Fruit fly (Drosophila melanogaster) whole organism, embryonic: ENCODE data around the gene CG32079.

Experiments
- ATbp ChIP-seq: fragments of 200-800 bp; sonication (Bioruptor generic); optimal IDR thresholded peaks from 2 replicates; lab custom pipeline; 2017; ENCODE audit warnings: missing biosample characterization, mild to moderate bottlenecking, missing genetic modification characterization, missing genetic modification reagents
- Aef1 ChIP-seq: fragments of 200-800 bp; sonication (Bioruptor generic); IDR thresholded peaks from 3 replicates; pipeline ENCODE4 v1.3.6; 2022; ENCODE audit warnings: missing biosample characterization, missing genetic modification characterization
- Blimp-1 ChIP-seq: fragments of 200-800 bp; sonication (Bioruptor generic); optimal IDR thresholded peaks from 3 replicates; lab custom pipeline; 2018; ENCODE audit warnings: missing biosample characterization, missing genetic modification characterization, mild to moderate bottlenecking, moderate library complexity, missing genetic modification reagents
- CG11504 ChIP-seq: fragments of 200-800 bp; sonication (Bioruptor generic); optimal IDR thresholded peaks from 3 replicates; lab custom pipeline; 2019; ENCODE audit warnings: missing biosample characterization, mild to moderate bottlenecking, missing genetic modification characterization, moderate library complexity
- CG13296 ChIP-seq: fragments of 200-800 bp; sonication (Bioruptor generic); optimal IDR thresholded peaks from 3 replicates; lab custom pipeline; 2018; ENCODE audit warnings: missing biosample characterization, mild to moderate bottlenecking, missing genetic modification characterization
- CG13894 ChIP-seq: fragments of 200-800 bp; sonication (Bioruptor generic); optimal IDR thresholded peaks from 3 replicates; lab custom pipeline; 2018; ENCODE audit warnings: missing biosample characterization, mild to moderate bottlenecking, missing genetic modification characterization, moderate library complexity
- CG15479 ChIP-seq: fragments of 200-800 bp; sonication (Bioruptor generic); optimal IDR thresholded peaks from 3 replicates; lab custom pipeline; 2019; ENCODE audit warnings: missing biosample characterization, mild to moderate bottlenecking, missing genetic modification characterization, moderate library complexity
- CG16779 ChIP-seq: fragments of 200-800 bp; sonication (Bioruptor generic); IDR thresholded peaks from 2 replicates; pipeline ENCODE4 v1.3.6; 2022; ENCODE audit warnings: missing biosample characterization, missing genetic modification characterization
- CG17829 ChIP-seq: fragments of 200-800 bp; optimal IDR thresholded peaks from 2 replicates; lab custom pipeline; 2019; ENCODE audit warnings: missing biosample characterization, mild to moderate bottlenecking, missing genetic modification characterization, moderate library complexity
- CG1832 ChIP-seq: fragments of 200-800 bp; sonication (Bioruptor generic); optimal IDR thresholded peaks from 2 replicates; lab custom pipeline; 2017; ENCODE audit warnings: missing biosample characterization, mild to moderate bottlenecking, missing genetic modification characterization, inconsistent platforms
- CG4360 ChIP-seq: fragments of 200-800 bp; sonication (Bioruptor generic); IDR thresholded peaks from 2 replicates; pipeline ENCODE4 v1.3.6; 2022; ENCODE audit warnings: missing biosample characterization, missing genetic modification characterization
- CG6175 ChIP-seq: fragments of 200-800 bp; sonication (Bioruptor generic); IDR thresholded peaks from 3 replicates; pipeline ENCODE4 v1.3.6; 2022; ENCODE audit warnings: missing biosample characterization, missing genetic modification characterization
- CG8765 ChIP-seq: fragments of 200-800 bp; sonication (Bioruptor generic); IDR thresholded peaks from 2 replicates; pipeline ENCODE4 v1.3.6; 2022; ENCODE audit warnings: missing biosample characterization, missing genetic modification characterization
- CG8924 ChIP-seq: fragments of 200-800 bp; optimal IDR thresholded peaks from 3 replicates; lab custom pipeline; 2019; ENCODE audit warnings: missing biosample characterization, mild to moderate bottlenecking, missing genetic modification characterization, moderate library complexity
- Drgx ChIP-seq: fragments of 200-800 bp; sonication (Bioruptor generic); IDR thresholded peaks from 2 replicates; pipeline ENCODE4 v1.3.6; 2022; ENCODE audit warnings: missing biosample characterization, missing genetic modification characterization
- E2f1 ChIP-seq: fragments of 200-800 bp; sonication (Bioruptor generic); IDR thresholded peaks from 2 replicates; pipeline ENCODE4 v1.3.6; 2022; ENCODE audit warnings: missing biosample characterization, missing genetic modification characterization
- E2f2 ChIP-seq: fragments of 200-800 bp; sonication (Bioruptor generic); IDR thresholded peaks from 2 replicates; pipeline ENCODE4 v1.3.6; 2022; ENCODE audit warnings: missing biosample characterization, missing genetic modification characterization
- Eip74EF ChIP-seq, 2 experiments: fragments of 200-800 bp in 1 of 2; fragments of >200 bp in 1 of 2; sonication (Bioruptor generic) in 1 of 2; optimal IDR thresholded peaks; 2 replicates each; lab custom pipeline; 2017 to 2019; ENCODE audit warnings: missing biosample characterization in 2 of 2, missing genetic modification characterization in 2 of 2, mild to moderate bottlenecking in 1 of 2, moderate library complexity in 1 of 2
- Ets65A ChIP-seq: fragments of 200-800 bp; sonication (Bioruptor generic); peaks from one replicate; lab custom pipeline; 2016; ENCODE audit warnings: missing biosample characterization, missing genetic modification characterization
- HLH4C ChIP-seq: fragments of 200-800 bp; sonication (Bioruptor generic); IDR thresholded peaks from 3 replicates; pipeline ENCODE4 v1.3.6; 2022; ENCODE audit warnings: missing biosample characterization, missing genetic modification characterization; ENCODE audit not compliant: partially characterized antibody
- MBD-R2 ChIP-seq: fragments of 200-800 bp; sonication (Bioruptor generic); IDR thresholded peaks from 2 replicates; pipeline ENCODE4 v1.3.6; 2022; ENCODE audit warnings: missing biosample characterization, missing genetic modification characterization
- Med ChIP-seq: fragments of 200-800 bp; sonication (Bioruptor generic); peaks from one replicate; lab custom pipeline; 2016; ENCODE audit warnings: missing biosample characterization, missing genetic modification characterization, mild to moderate bottlenecking, inconsistent platforms, moderate library complexity
- NC2β ChIP-seq: fragments of 200-800 bp; sonication (Bioruptor generic); optimal IDR thresholded peaks from 2 replicates; lab custom pipeline; 2016; ENCODE audit warnings: missing biosample characterization, missing genetic modification characterization
- Rfx ChIP-seq: fragments of 200-800 bp; sonication (Bioruptor generic); IDR thresholded peaks from 2 replicates; pipeline ENCODE4 v1.3.6; 2022; ENCODE audit warnings: missing biosample characterization, missing genetic modification characterization
- Vsx1 ChIP-seq: fragments of 200-800 bp; sonication (Bioruptor generic); optimal IDR thresholded peaks from 2 replicates; lab custom pipeline; 2017; ENCODE audit warnings: missing biosample characterization, mild to moderate bottlenecking, missing genetic modification characterization, missing genetic modification reagents
- ac ChIP-seq: fragments of 200-800 bp; sonication (Bioruptor generic); optimal IDR thresholded peaks from 3 replicates; lab custom pipeline; 2017; ENCODE audit warnings: missing biosample characterization, mild to moderate bottlenecking, missing genetic modification characterization
- cato ChIP-seq: fragments of 200-800 bp; sonication (Bioruptor generic); optimal IDR thresholded peaks from 2 replicates; lab custom pipeline; 2016; ENCODE audit warnings: missing biosample characterization, missing genetic modification characterization, borderline replicate concordance
- cg ChIP-seq: fragments of 200-800 bp; sonication (Bioruptor generic); optimal IDR thresholded peaks from 3 replicates; lab custom pipeline; 2019; ENCODE audit warnings: missing biosample characterization, mild to moderate bottlenecking, missing genetic modification characterization, moderate library complexity
- chinmo ChIP-seq: fragments of 200-800 bp; sonication (Bioruptor generic); IDR thresholded peaks from 4 replicates; pipeline ENCODE4 v1.3.6; 2022; ENCODE audit warnings: missing biosample characterization, missing genetic modification characterization; ENCODE audit not compliant: partially characterized antibody
- cwo ChIP-seq: fragments of 200-800 bp; sonication (Bioruptor generic); optimal IDR thresholded peaks from 3 replicates; lab custom pipeline; 2017; ENCODE audit warnings: missing biosample characterization, missing genetic modification characterization, mild to moderate bottlenecking, moderate library complexity, missing genetic modification reagents
- ftz-f1 ChIP-seq: fragments of 200-800 bp; sonication (Bioruptor generic); optimal IDR thresholded peaks from 2 replicates; lab custom pipeline; 2016; ENCODE audit warnings: missing biosample characterization, missing genetic modification characterization
- hbn ChIP-seq: fragments of 200-800 bp; sonication (Bioruptor generic); IDR thresholded peaks from 2 replicates; pipeline ENCODE4 v1.3.6; 2022; ENCODE audit warnings: missing biosample characterization, missing genetic modification characterization; ENCODE audit not compliant: partially characterized antibody
- her ChIP-seq: fragments of 200-800 bp; sonication (Bioruptor generic); optimal IDR thresholded peaks from 2 replicates; lab custom pipeline; 2016; ENCODE audit warnings: missing biosample characterization, missing genetic modification characterization
- hkb ChIP-seq, 2 experiments: fragments of 200-800 bp in 1 of 2; fragments of >200 bp in 1 of 2; sonication (Bioruptor generic) in 1 of 2; IDR thresholded peaks in 1 of 2; optimal IDR thresholded peaks in 1 of 2; 2 replicates each; pipeline versions ENCODE4 v1.3.6 to Lab custom; 2017 to 2022; ENCODE audit warnings: missing biosample characterization in 1 of 2, missing genetic modification characterization in 1 of 2
- kay ChIP-seq: fragments of 200-800 bp; sonication (Bioruptor generic); optimal IDR thresholded peaks from 2 replicates; lab custom pipeline; 2016; ENCODE audit warnings: missing biosample characterization, missing genetic modification characterization
- kni ChIP-seq: fragments of 200-800 bp; sonication (Bioruptor generic); optimal IDR thresholded peaks from 3 replicates; lab custom pipeline; 2017; ENCODE audit warnings: mild to moderate bottlenecking, missing biosample characterization, missing genetic modification reagents, missing genetic modification characterization
- mld ChIP-seq: fragments of 200-800 bp; sonication (Bioruptor generic); IDR thresholded peaks from 3 replicates; pipeline ENCODE4 v1.3.6; 2022; ENCODE audit warnings: missing biosample characterization, missing genetic modification characterization; ENCODE audit not compliant: partially characterized antibody
- nau ChIP-seq: fragments of 200-800 bp; sonication (Bioruptor generic); optimal IDR thresholded peaks from 3 replicates; lab custom pipeline; 2017; ENCODE audit warnings: missing biosample characterization, mild to moderate bottlenecking, missing genetic modification characterization, missing genetic modification reagents
- nerfin-1 ChIP-seq: fragments of 200-800 bp; sonication (Bioruptor generic); optimal IDR thresholded peaks from 3 replicates; lab custom pipeline; 2019; ENCODE audit warnings: missing biosample characterization, mild to moderate bottlenecking, missing genetic modification characterization, moderate library complexity
- pros ChIP-seq: fragments of 200-800 bp; sonication (Bioruptor generic); optimal IDR thresholded peaks from 3 replicates; lab custom pipeline; 2019; ENCODE audit warnings: missing biosample characterization, mild to moderate bottlenecking, missing genetic modification characterization, moderate library complexity
- rib ChIP-seq: fragments of 200-800 bp; sonication (Bioruptor generic); IDR thresholded peaks from 2 replicates; pipeline ENCODE4 v1.3.6; 2022; ENCODE audit warnings: missing biosample characterization, missing genetic modification characterization
- scrt ChIP-seq: fragments of 200-800 bp; sonication (Bioruptor generic); optimal IDR thresholded peaks from 2 replicates; lab custom pipeline; 2018; ENCODE audit warnings: missing biosample characterization, mild to moderate bottlenecking, missing genetic modification characterization, moderate library complexity
- sob ChIP-seq: fragments of 200-800 bp; sonication (Bioruptor generic); IDR thresholded peaks from 2 replicates; pipeline ENCODE4 v1.3.6; 2022; ENCODE audit warnings: missing biosample characterization, missing genetic modification characterization
- stc ChIP-seq: fragments of 200-800 bp; sonication (Bioruptor generic); IDR thresholded peaks from 2 replicates; pipeline ENCODE4 v1.3.6; 2022; ENCODE audit warnings: missing biosample characterization, missing genetic modification characterization
- unc-4 ChIP-seq: fragments of 200-800 bp; sonication (Bioruptor generic); IDR thresholded peaks from 2 replicates; pipeline ENCODE4 v1.3.6; 2022; ENCODE audit warnings: missing biosample characterization, missing genetic modification characterization; ENCODE audit not compliant: partially characterized antibody
- vvl ChIP-seq: fragments of 200-800 bp; sonication (Bioruptor generic); IDR thresholded peaks from 2 replicates; pipeline ENCODE4 v1.3.6; 2022; ENCODE audit warnings: missing biosample characterization, missing genetic modification characterization
- z ChIP-seq: fragments of 200-800 bp; sonication (Bioruptor generic); IDR thresholded peaks from 3 replicates; pipeline ENCODE4 v1.3.6; 2022; ENCODE audit warnings: missing biosample characterization, missing genetic modification characterization
- zfh2 ChIP-seq: fragments of 200-800 bp; sonication (Bioruptor generic); optimal IDR thresholded peaks from 2 replicates; lab custom pipeline; 2016; ENCODE audit warnings: missing biosample characterization, missing genetic modification characterization

CG32079 gene

DNA sequence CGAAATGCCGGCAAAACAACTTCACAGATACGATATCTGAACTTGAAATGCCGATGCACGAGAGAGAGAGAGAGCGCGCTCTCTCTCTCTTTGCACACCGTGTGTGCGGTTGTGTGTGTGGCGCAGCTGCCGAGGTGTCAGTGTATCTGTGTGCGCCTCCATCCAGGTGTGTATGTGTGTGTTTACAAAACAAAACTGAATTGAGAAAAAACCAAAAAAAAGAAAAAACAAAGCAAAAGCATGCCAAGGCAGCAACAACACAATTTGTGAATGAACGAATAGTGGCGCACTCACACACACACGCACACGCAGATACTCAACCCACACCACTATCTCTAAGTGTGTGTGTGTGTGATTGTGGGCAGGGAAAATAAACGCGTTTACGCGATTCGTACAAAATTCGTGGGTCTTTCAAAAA is 14.9 kb upstream of the CG32079 start (continued):
- TF ChIP-seq cwo (GFP tag; lab: Kevin White, UChicago): peak; percentile 45
- TF ChIP-seq CG4360 (GFP tag; lab: Robert Waterston, UW): peak; percentile 80
- peak; percentile 11 for TF ChIP-seq CG17829 (tag; lab: Kevin White, UChicago)
- no peak for TF ChIP-seq cato (GFP tag; lab: Kevin White, UChicago)
- TF ChIP-seq CG15479 (GFP tag; lab: Kevin White, UChicago): peak; percentile 85
- TF ChIP-seq E2f1 (GFP tag; lab: Robert Waterston, UW): no peak
- TF ChIP-seq cg (GFP tag; lab: Kevin White, UChicago): peak; percentile 100
- peak; percentile 22 for TF ChIP-seq CG13894 (tag; lab: Kevin White, UChicago)
- TF ChIP-seq hbn (GFP tag; lab: Robert Waterston, UW): peak; percentile 45; the same call in 1 of the 2 replicates
- TF ChIP-seq ATbp: peak; percentile 38
- TF ChIP-seq mld (GFP tag; lab: Robert Waterston, UW): 0 out of 3 replicates have a peak, but pooled peaks have one; percentile 37
- peak; percentile 64 for TF ChIP-seq pros (GFP tag; lab: Kevin White, UChicago)
- 0 out of 2 replicates have a peak, but pooled peaks have one; percentile 24 for TF ChIP-seq CG8765 (GFP tag; lab: Robert Waterston, UW)
- peak; percentile 3 for TF ChIP-seq Vsx1 (GFP tag; lab: Kevin White, UChicago)
- TF ChIP-seq NC2β (GFP tag; lab: Kevin White, UChicago): peak; percentile 40
- peak; percentile 53; the same call in 1 of the 2 replicates for TF ChIP-seq rib (GFP tag; lab: Robert Waterston, UW)
- TF ChIP-seq stc (GFP tag; lab: Robert Waterston, UW): 0 out of 2 replicates have a peak, but pooled peaks have one; percentile 19
- peak; percentile 25; the same call in 1 of the 2 replicates for TF ChIP-seq Rfx
- TF ChIP-seq nau (GFP tag; lab: Kevin White, UChicago): peak; percentile 1
- TF ChIP-seq zfh2: no peak
- peak; percentile 97 for TF ChIP-seq chinmo (GFP tag; lab: Robert Waterston, UW)
- 0 out of 3 replicates have a peak, but pooled peaks have one; percentile 19 for TF ChIP-seq CG6175 (GFP tag; lab: Robert Waterston, UW)
- no peak for TF ChIP-seq CG13296
- peak; percentile 39; the same call in 2 of the 3 replicates for TF ChIP-seq HLH4C (GFP tag; lab: Robert Waterston, UW)
- TF ChIP-seq kay (GFP tag; lab: Kevin White, UChicago): no peak
- peak; percentile 38; the same call in 1 of the 2 replicates for TF ChIP-seq E2f2 (GFP tag; lab: Robert Waterston, UW)
- TF ChIP-seq sob (GFP tag; lab: Robert Waterston, UW): peak; percentile 55
- TF ChIP-seq scrt (GFP tag; lab: Kevin White, UChicago): no peak
- peak; percentile 86 for TF ChIP-seq Aef1 (GFP tag; lab: Robert Waterston, UW)
- TF ChIP-seq ftz-f1 (GFP tag; lab: Kevin White, UChicago): peak; percentile 54
- peak in 1 of 2 experiments; percentile 76 for TF ChIP-seq Eip74EF (GFP tag; optimal IDR thresholded peaks at IDR 0.05; lab: Kevin White, UChicago)
- peak; percentile 38 for TF ChIP-seq Ets65A (GFP tag; lab: Kevin White, UChicago)
- TF ChIP-seq CG1832 (GFP tag; lab: Kevin White, UChicago): peak; percentile 61
- TF ChIP-seq hkb (optimal IDR thresholded peaks at IDR 0.05; lab: Kevin White, UChicago): no peak
- peak; percentile 19; the same call in 1 of the 2 replicates for TF ChIP-seq hkb (GFP tag; IDR thresholded peaks at IDR 0.05; lab: Robert Waterston, UW)
- TF ChIP-seq vvl (GFP tag; lab: Robert Waterston, UW): peak; percentile 55; the same call in 1 of the 2 replicates
- 0 out of 2 replicates have a peak, but pooled peaks have one; percentile 28 for TF ChIP-seq MBD-R2 (GFP tag; lab: Robert Waterston, UW)
- TF ChIP-seq nerfin-1 (tag; lab: Kevin White, UChicago): peak; percentile 100
- TF ChIP-seq unc-4: 0 out of 2 replicates have a peak, but pooled peaks have one; percentile 28
- peak; percentile 6 for TF ChIP-seq her (GFP tag; lab: Kevin White, UChicago)
- TF ChIP-seq z (GFP tag; lab: Robert Waterston, UW): peak; percentile 70; the same call in 2 of the 3 replicates
- TF ChIP-seq Blimp-1 (GFP tag; lab: Kevin White, UChicago): no peak
- peak; percentile 40 for TF ChIP-seq CG8924 (tag; lab: Kevin White, UChicago)
- TF ChIP-seq CG16779: no peak
- peak; percentile 49 for TF ChIP-seq ac (GFP tag; lab: Kevin White, UChicago)
- peak; percentile 95 for TF ChIP-seq Drgx (GFP tag; lab: Robert Waterston, UW)
- no peak for TF ChIP-seq Med (GFP tag; lab: Kevin White, UChicago)
- TF ChIP-seq kni: peak; percentile 83
- TF ChIP-seq CG11504 (tag; lab: Kevin White, UChicago): peak; percentile 41
